Fruit fly (Drosophila melanogaster) whole organism, embryonic: ENCODE data around the gene AP-1sigma.

Experiments
- Atf3 ChIP-seq: fragments of 200-800 bp; sonication (Bioruptor generic); optimal IDR thresholded peaks from 3 replicates; lab custom pipeline; 2016; ENCODE audit warnings: missing biosample characterization, missing genetic modification characterization
- Awh ChIP-seq: fragments of 200-800 bp; sonication (Bioruptor generic); IDR thresholded peaks from 2 replicates; pipeline ENCODE4, ENCODE4 v1.3.6; 2022; ENCODE audit warnings: missing biosample characterization, missing genetic modification characterization
- B-H2 ChIP-seq: fragments of 200-800 bp; sonication (Bioruptor generic); optimal IDR thresholded peaks from 2 replicates; lab custom pipeline; 2018; ENCODE audit warnings: missing biosample characterization, mild to moderate bottlenecking, missing genetic modification characterization
- BEAF-32 ChIP-seq: fragments of 200-800 bp; sonication (Bioruptor generic); optimal IDR thresholded peaks from 3 replicates; lab custom pipeline; 2017; ENCODE audit warnings: missing biosample characterization, missing genetic modification characterization, mild to moderate bottlenecking, moderate library complexity, missing genetic modification reagents
- CG10209 ChIP-seq: fragments of 200-800 bp; sonication (Bioruptor generic); optimal IDR thresholded peaks from 3 replicates; lab custom pipeline; 2017; ENCODE audit warnings: missing biosample characterization, mild to moderate bottlenecking, missing genetic modification characterization, missing genetic modification reagents
- CG10565 ChIP-seq: fragments of 200-800 bp; sonication (Bioruptor generic); optimal IDR thresholded peaks from 3 replicates; lab custom pipeline; 2016; ENCODE audit warnings: missing biosample characterization, mild to moderate bottlenecking, missing genetic modification characterization
- CG11093 ChIP-seq: fragments of 200-800 bp; sonication (Bioruptor generic); IDR thresholded peaks from 3 replicates; pipeline ENCODE4 v1.3.6; 2022; ENCODE audit warnings: missing biosample characterization, missing genetic modification characterization
- CG12104 ChIP-seq: fragments of 200-800 bp; sonication (Bioruptor generic); optimal IDR thresholded peaks from 3 replicates; lab custom pipeline; 2016; ENCODE audit warnings: missing biosample characterization, missing genetic modification characterization
- CG13624 ChIP-seq: fragments of 200-800 bp; sonication (Bioruptor generic); optimal IDR thresholded peaks from 2 replicates; lab custom pipeline; 2016; ENCODE audit warnings: missing biosample characterization, missing genetic modification characterization
- CG14441 ChIP-seq: fragments of 200-800 bp; sonication (Bioruptor generic); IDR thresholded peaks from 2 replicates; pipeline ENCODE4 v1.3.6; 2022; ENCODE audit warnings: missing biosample characterization, missing genetic modification characterization
- CG32767 ChIP-seq: fragments of 200-800 bp; sonication (Bioruptor generic); IDR thresholded peaks from 2 replicates; pipeline ENCODE4 v1.3.6; 2022; ENCODE audit warnings: missing biosample characterization, missing genetic modification characterization
- CG3995 ChIP-seq: fragments of 200-800 bp; sonication (Bioruptor generic); optimal IDR thresholded peaks from 3 replicates; lab custom pipeline; 2016; ENCODE audit warnings: missing biosample characterization, missing genetic modification characterization
- CG4617 ChIP-seq: fragments of 200-800 bp; sonication (Bioruptor generic); optimal IDR thresholded peaks from 3 replicates; lab custom pipeline; 2016; ENCODE audit warnings: missing biosample characterization, missing genetic modification characterization, borderline replicate concordance
- CG6272 ChIP-seq: fragments of 200-800 bp; sonication (Bioruptor generic); IDR thresholded peaks from 2 replicates; pipeline ENCODE4 v1.3.6; 2022; ENCODE audit warnings: missing biosample characterization, missing genetic modification characterization
- CG6791 ChIP-seq: fragments of 200-800 bp; sonication (Bioruptor generic); IDR thresholded peaks from 3 replicates; pipeline ENCODE4 v1.3.6; 2022; ENCODE audit warnings: missing biosample characterization, missing genetic modification characterization; ENCODE audit not compliant: partially characterized antibody
- CG7786 ChIP-seq: fragments of 200-800 bp; sonication (Bioruptor generic); optimal IDR thresholded peaks from 2 replicates; lab custom pipeline; 2016; ENCODE audit warnings: missing biosample characterization, missing genetic modification characterization
- D19A ChIP-seq: fragments of 200-800 bp; optimal IDR thresholded peaks from 3 replicates; lab custom pipeline; 2019; ENCODE audit warnings: missing biosample characterization, mild to moderate bottlenecking, missing genetic modification characterization, moderate library complexity
- Dip2 ChIP-seq: fragments of 200-800 bp; sonication (Bioruptor generic); IDR thresholded peaks from 2 replicates; pipeline ENCODE4 v1.3.6; 2022; ENCODE audit warnings: missing biosample characterization, missing genetic modification characterization
- Doc2 ChIP-seq: fragments of 200-800 bp; sonication (Bioruptor generic); IDR thresholded peaks from 2 replicates; pipeline ENCODE4 v1.3.6; 2022; ENCODE audit warnings: missing biosample characterization, missing genetic modification characterization
- E2f1 ChIP-seq: fragments of 200-800 bp; sonication (Bioruptor generic); IDR thresholded peaks from 2 replicates; pipeline ENCODE4 v1.3.6; 2022; ENCODE audit warnings: missing biosample characterization, missing genetic modification characterization
- Fer3 ChIP-seq: fragments of 200-800 bp; sonication (Bioruptor generic); optimal IDR thresholded peaks from 2 replicates; lab custom pipeline; 2018; ENCODE audit warnings: missing biosample characterization, mild to moderate bottlenecking, missing genetic modification characterization, moderate library complexity
- H2.0 ChIP-seq: fragments of 200-800 bp; sonication (Bioruptor generic); IDR thresholded peaks from 2 replicates; pipeline ENCODE4 v1.3.6; 2022; ENCODE audit warnings: missing biosample characterization, missing genetic modification characterization
- HHEX ChIP-seq: fragments of 200-800 bp; sonication (Bioruptor generic); optimal IDR thresholded peaks from 3 replicates; lab custom pipeline; 2017; ENCODE audit warnings: missing biosample characterization, mild to moderate bottlenecking, missing genetic modification characterization, missing genetic modification reagents
- Hsf ChIP-seq: fragments of 200-800 bp; sonication (Bioruptor generic); optimal IDR thresholded peaks from 3 replicates; lab custom pipeline; 2016; ENCODE audit warnings: missing biosample characterization, missing genetic modification characterization
- Lpt ChIP-seq: fragments of >200 bp; optimal IDR thresholded peaks from 2 replicates; lab custom pipeline; 2018; ENCODE audit warnings: missing biosample characterization, missing genetic modification characterization
- Meics ChIP-seq: fragments of 200-800 bp; sonication (Bioruptor generic); optimal IDR thresholded peaks from 2 replicates; lab custom pipeline; 2017; ENCODE audit warnings: missing biosample characterization, mild to moderate bottlenecking, missing genetic modification characterization
- Oaz ChIP-seq: fragments of 200-800 bp; sonication (Bioruptor generic); IDR thresholded peaks from 2 replicates; pipeline ENCODE4 v1.3.6; 2022; ENCODE audit warnings: missing biosample characterization, missing genetic modification characterization
- Oli ChIP-seq: fragments of 200-800 bp; sonication (Bioruptor generic); optimal IDR thresholded peaks from 2 replicates; lab custom pipeline; 2018; ENCODE audit warnings: missing biosample characterization, mild to moderate bottlenecking, missing genetic modification characterization, moderate library complexity
- Sry-δ ChIP-seq: fragments of 200-800 bp; sonication (Bioruptor generic); optimal IDR thresholded peaks from 2 replicates; lab custom pipeline; 2016; ENCODE audit warnings: missing biosample characterization, missing genetic modification characterization
- cato ChIP-seq: fragments of 200-800 bp; sonication (Bioruptor generic); optimal IDR thresholded peaks from 2 replicates; lab custom pipeline; 2016; ENCODE audit warnings: missing biosample characterization, missing genetic modification characterization, borderline replicate concordance
- chif ChIP-seq, 2 experiments: fragments of 200-800 bp; sonication (Bioruptor generic); optimal IDR thresholded peaks; 3 replicates each; lab custom pipeline; 2016; ENCODE audit warnings: missing biosample characterization in 2 of 2, missing genetic modification characterization in 2 of 2
- chn ChIP-seq: fragments of 200-800 bp; sonication (Bioruptor generic); optimal IDR thresholded peaks from 2 replicates; lab custom pipeline; 2016; ENCODE audit warnings: missing biosample characterization, missing genetic modification characterization
- ci ChIP-seq: fragments of 200-800 bp; sonication (Bioruptor generic); IDR thresholded peaks from 3 replicates; pipeline ENCODE4 v1.3.6; 2022; ENCODE audit warnings: missing biosample characterization, missing genetic modification characterization
- dati ChIP-seq: fragments of 200-800 bp; sonication (Bioruptor generic); IDR thresholded peaks from 2 replicates; pipeline ENCODE4 v1.3.6; 2022; ENCODE audit warnings: missing biosample characterization, missing genetic modification characterization
- fd96Cb ChIP-seq: fragments of 200-800 bp; sonication (Bioruptor generic); optimal IDR thresholded peaks from 2 replicates; lab custom pipeline; 2018; ENCODE audit warnings: missing biosample characterization, mild to moderate bottlenecking, missing genetic modification characterization, moderate library complexity
- gsb ChIP-seq: fragments of 200-800 bp; sonication (Bioruptor generic); IDR thresholded peaks from 2 replicates; pipeline ENCODE4 v1.3.6; 2022; ENCODE audit warnings: missing biosample characterization, missing genetic modification characterization
- gt ChIP-seq: fragments of 200-800 bp; sonication (Bioruptor generic); IDR thresholded peaks from 2 replicates; pipeline ENCODE4 v1.3.6; 2022; ENCODE audit warnings: missing biosample characterization, missing genetic modification characterization
- knrl ChIP-seq: fragments of 200-800 bp; sonication (Bioruptor generic); IDR thresholded peaks from 3 replicates; pipeline ENCODE4 v1.3.6; 2022; ENCODE audit warnings: missing biosample characterization, missing genetic modification characterization; ENCODE audit not compliant: partially characterized antibody
- lbe ChIP-seq: fragments of 200-800 bp; sonication (Bioruptor generic); optimal IDR thresholded peaks from 2 replicates; lab custom pipeline; 2016; ENCODE audit warnings: missing biosample characterization, mild to moderate bottlenecking, missing genetic modification characterization
- nau ChIP-seq: fragments of 200-800 bp; sonication (Bioruptor generic); optimal IDR thresholded peaks from 3 replicates; lab custom pipeline; 2017; ENCODE audit warnings: missing biosample characterization, mild to moderate bottlenecking, missing genetic modification characterization, missing genetic modification reagents
- pzg ChIP-seq: fragments of 200-800 bp; sonication (Bioruptor generic); optimal IDR thresholded peaks from 3 replicates; lab custom pipeline; 2018; ENCODE audit warnings: missing biosample characterization, mild to moderate bottlenecking, missing genetic modification characterization, moderate library complexity
- rib ChIP-seq: fragments of 200-800 bp; sonication (Bioruptor generic); IDR thresholded peaks from 2 replicates; pipeline ENCODE4 v1.3.6; 2022; ENCODE audit warnings: missing biosample characterization, missing genetic modification characterization
- stwl ChIP-seq: fragments of 200-800 bp; sonication (Bioruptor generic); optimal IDR thresholded peaks from 3 replicates; lab custom pipeline; 2018; ENCODE audit warnings: missing biosample characterization, mild to moderate bottlenecking, missing genetic modification characterization, moderate library complexity
- trh ChIP-seq: fragments of 200-800 bp; sonication (Bioruptor generic); optimal IDR thresholded peaks from 2 replicates; lab custom pipeline; 2016; ENCODE audit warnings: missing biosample characterization, missing genetic modification characterization
- ttk ChIP-seq: fragments of 200-800 bp; sonication (Bioruptor generic); IDR thresholded peaks from 2 replicates; pipeline ENCODE4 v2.1.2; 2022; ENCODE audit warnings: missing biosample characterization, missing genetic modification characterization
- unpg ChIP-seq: fragments of 200-800 bp; sonication (Bioruptor generic); optimal IDR thresholded peaks from 3 replicates; lab custom pipeline; 2018; ENCODE audit warnings: missing biosample characterization, mild to moderate bottlenecking, missing genetic modification characterization, moderate library complexity
- zen ChIP-seq: fragments of 200-800 bp; sonication (Bioruptor generic); optimal IDR thresholded peaks from 3 replicates; lab custom pipeline; 2018; ENCODE audit warnings: missing biosample characterization, mild to moderate bottlenecking, missing genetic modification characterization, moderate library complexity
- zf30C ChIP-seq: fragments of 200-800 bp; sonication (Bioruptor generic); optimal IDR thresholded peaks from 3 replicates; lab custom pipeline; 2018; ENCODE audit warnings: missing biosample characterization, mild to moderate bottlenecking, missing genetic modification characterization

AP-1sigma gene

dm6 chr3R:23933684-23934575 is 24.5 kb upstream of the AP-1sigma start, which contains the start of gene CG5854 (continued):
- TF ChIP-seq pzg (GFP tag; lab: Kevin White, UChicago) = peak; percentile 81
- peak; percentile 68 for TF ChIP-seq CG10209 (GFP tag; lab: Kevin White, UChicago)
- TF ChIP-seq D19A = peak; percentile 51
- no peak for TF ChIP-seq Oaz (GFP tag; lab: Robert Waterston, UW)
- peak; percentile 31 to 75 for TF ChIP-seq chif (GFP tag; optimal IDR thresholded peaks at IDR 0.05; lab: Kevin White, UChicago)
- TF ChIP-seq E2f1 (GFP tag; lab: Robert Waterston, UW) = peak; percentile 53; the same call in 1 of the 2 replicates
- peak; percentile 6 for TF ChIP-seq CG4617 (GFP tag; lab: Kevin White, UChicago)
- TF ChIP-seq CG11093 (GFP tag; lab: Robert Waterston, UW) = 0 out of 3 replicates have a peak, but pooled peaks have one; percentile 53
- peak; percentile 92 for TF ChIP-seq Awh
- no peak for TF ChIP-seq rib (GFP tag; lab: Robert Waterston, UW)
- TF ChIP-seq CG6791 (GFP tag; lab: Robert Waterston, UW) = no peak
- peak; percentile 56 for TF ChIP-seq Atf3 (GFP tag; lab: Kevin White, UChicago)
- no peak for TF ChIP-seq Lpt (GFP tag; lab: Kevin White, UChicago)
- TF ChIP-seq stwl = peak; percentile 36
- TF ChIP-seq H2.0 (GFP tag; lab: Robert Waterston, UW) = peak; percentile 76
- no peak for TF ChIP-seq Doc2
- peak; percentile 49 for TF ChIP-seq ttk (GFP tag; lab: Robert Waterston, UW)
- peak; percentile 92 for TF ChIP-seq ci (GFP tag; lab: Robert Waterston, UW)
- TF ChIP-seq zen (tag; lab: Kevin White, UChicago) = peak; percentile 11
- no peak for TF ChIP-seq Dip2 (GFP tag; lab: Robert Waterston, UW)
- TF ChIP-seq chn (GFP tag; lab: Kevin White, UChicago) = peak; percentile 82
- TF ChIP-seq CG3995 = peak; percentile 42
- peak; percentile 18 for TF ChIP-seq trh (GFP tag; lab: Kevin White, UChicago)
- TF ChIP-seq CG7786 (GFP tag; lab: Kevin White, UChicago) = peak; percentile 71
- peak; percentile 52 for TF ChIP-seq BEAF-32 (GFP tag; lab: Kevin White, UChicago)
- 0 out of 2 replicates have a peak, but pooled peaks have one; percentile 42 for TF ChIP-seq CG6272 (GFP tag; lab: Robert Waterston, UW)
- TF ChIP-seq Oli (tag; lab: Kevin White, UChicago) = peak; percentile 83
- peak; percentile 79 for TF ChIP-seq HHEX (GFP tag; lab: Kevin White, UChicago)
- 0 out of 2 replicates have a peak, but pooled peaks have one; percentile 42 for TF ChIP-seq CG32767 (GFP tag; lab: Robert Waterston, UW)
- TF ChIP-seq CG12104 (GFP tag; lab: Kevin White, UChicago) = no peak
- no peak for TF ChIP-seq CG10565 (GFP tag; lab: Kevin White, UChicago)
- peak; percentile 28 for TF ChIP-seq CG13624
- TF ChIP-seq Meics = peak; percentile 70
- peak; percentile 92 for TF ChIP-seq lbe (GFP tag; lab: Kevin White, UChicago)
- peak; percentile 48 for TF ChIP-seq Sry-δ (GFP tag; lab: Kevin White, UChicago)
- peak; percentile 55; the same call in 1 of the 2 replicates for TF ChIP-seq dati (GFP tag; lab: Robert Waterston, UW)
- TF ChIP-seq nau (GFP tag; lab: Kevin White, UChicago) = peak; percentile 57
- TF ChIP-seq fd96Cb = peak; percentile 69
- TF ChIP-seq knrl (GFP tag; lab: Robert Waterston, UW) = no peak
- TF ChIP-seq Fer3 (tag; lab: Kevin White, UChicago) = peak; percentile 73
- TF ChIP-seq CG14441 = peak; percentile 62; the same call in 1 of the 2 replicates
- peak; percentile 78 for TF ChIP-seq Hsf (GFP tag; lab: Kevin White, UChicago)
- TF ChIP-seq zf30C (GFP tag; lab: Kevin White, UChicago) = no peak
- peak; percentile 33; the same call in 1 of the 2 replicates for TF ChIP-seq gsb (GFP tag; lab: Robert Waterston, UW)
- TF ChIP-seq cato (GFP tag; lab: Kevin White, UChicago) = peak; percentile 62
- no peak for TF ChIP-seq B-H2 (GFP tag; lab: Kevin White, UChicago)
- TF ChIP-seq gt (GFP tag; lab: Robert Waterston, UW) = peak; percentile 41; the same call in 1 of the 2 replicates
- peak; percentile 87 for TF ChIP-seq unpg (GFP tag; lab: Kevin White, UChicago)
